Fruit fly (Drosophila melanogaster): ENCODE measurements around the gene CG45071.

DNA sequence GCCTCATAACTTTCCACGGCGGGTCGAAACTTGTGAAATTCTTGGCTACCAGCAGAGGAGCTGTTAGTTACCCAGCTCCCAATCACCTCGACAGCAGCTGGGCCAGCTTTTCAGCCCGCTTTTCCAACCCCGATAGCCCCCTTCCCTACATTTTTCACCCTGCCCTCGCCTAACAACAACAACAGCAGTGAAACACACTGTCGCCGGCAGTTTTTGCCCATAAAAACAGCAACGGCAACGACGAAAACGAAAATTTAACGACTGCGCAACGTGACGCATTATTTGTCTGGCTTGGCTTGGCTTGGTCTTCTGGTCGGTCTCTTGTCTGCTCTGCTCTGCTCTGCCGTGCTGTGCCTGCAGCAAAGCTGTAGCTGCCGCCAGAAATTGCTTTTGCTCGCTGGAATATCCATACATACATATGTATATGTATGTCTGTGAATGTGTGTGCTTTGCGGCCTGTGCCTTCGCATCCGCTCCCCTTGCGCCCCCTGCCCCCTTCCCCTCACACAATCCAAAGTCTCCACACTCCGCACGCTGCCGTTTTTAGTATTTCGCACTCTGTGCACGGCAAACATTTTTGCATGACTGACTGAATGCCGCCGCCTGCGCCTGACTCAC, 1.6 kb downstream of the CG45071 start:
- TF ChIP-seq Met (GFP tag; optimal IDR thresholded peaks at IDR 0.05) (no peak), fd59A (GFP tag; optimal IDR thresholded peaks at IDR 0.05) (no peak), Sox102F (GFP tag; optimal IDR thresholded peaks at IDR 0.05) (no peak), Hr38 (GFP tag; optimal IDR thresholded peaks at IDR 0.05) (no peak), Eip78C (GFP tag) (no peak), CG6854 (GFP tag; optimal IDR thresholded peaks at IDR 0.05) (peak; percentile 99), fkh (GFP tag; optimal IDR thresholded peaks at IDR 0.05) (no peak), cyc (GFP tag; optimal IDR thresholded peaks at IDR 0.05) (no peak), CG8319 (GFP tag; optimal IDR thresholded peaks at IDR 0.05) (no peak), CG10631 (GFP tag; optimal IDR thresholded peaks at IDR 0.05) (no peak), CG9139 (GFP tag; optimal IDR thresholded peaks at IDR 0.05) (no peak), spab (GFP tag; optimal IDR thresholded peaks at IDR 0.05) (no peak), CG11762 (GFP tag; optimal IDR thresholded peaks at IDR 0.05; ENCODE audit: insufficient read depth) (no peak), CG3919 (GFP tag; optimal IDR thresholded peaks at IDR 0.05) (no peak)

Measured in whole organism, prepupa.